Worm (Caenorhabditis elegans) whole organism, L3 larva: ENCODE measurements around the gene Y69H2.15.

ENCODE experiments used
- nhr-25 ChIP-seq: sonication (generic microtip); optimal IDR thresholded peaks from 2 replicates; lab custom pipeline; 2017; ENCODE audit warnings: missing biosample characterization, missing genetic modification characterization
- sea-2 ChIP-seq: fragments of 150-350 bp; sonication (generic microtip); optimal IDR thresholded peaks from 4 replicates; lab custom pipeline; 2014; ENCODE audit warnings: missing biosample characterization, missing genetic modification reagents, missing genetic modification characterization
- unc-39 ChIP-seq: sonication (generic microtip); optimal IDR thresholded peaks from 4 replicates; lab custom pipeline; 2017; ENCODE audit warnings: missing biosample characterization, missing genetic modification characterization

DNA sequence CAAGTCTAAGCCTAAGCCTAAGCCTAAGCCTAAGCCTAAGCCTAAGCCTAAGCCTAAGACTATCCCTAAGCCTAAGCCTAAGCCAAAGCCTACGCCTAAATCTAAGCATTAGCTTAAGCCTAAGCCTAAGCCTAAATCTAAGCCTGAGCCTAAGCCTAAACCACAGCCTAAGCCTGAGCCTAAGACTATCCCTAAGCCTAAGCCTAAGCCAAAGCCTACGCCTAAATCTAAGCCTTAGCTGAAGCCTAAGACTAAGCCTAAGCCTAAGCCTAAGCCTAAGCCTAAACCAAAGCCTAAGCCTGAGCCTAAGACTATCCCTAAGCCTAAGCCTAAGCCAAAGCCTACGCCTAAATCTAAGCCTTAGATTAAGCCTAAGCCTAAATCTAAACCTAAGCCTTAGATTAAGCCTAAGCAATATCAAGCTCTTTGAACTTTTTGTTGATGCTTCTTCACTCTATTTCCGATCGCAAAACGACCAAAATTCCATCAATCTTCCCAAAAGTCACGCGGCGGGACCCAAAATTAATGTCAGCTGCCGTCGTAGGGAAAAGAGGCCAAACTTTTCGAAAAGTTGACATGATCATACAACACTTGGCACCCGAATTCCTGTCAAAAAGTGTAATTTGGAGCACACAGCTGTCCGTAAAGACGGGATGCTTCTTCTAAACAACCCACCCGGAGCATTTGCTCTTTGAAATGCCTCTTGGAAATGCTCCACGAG, 45.1 kb downstream of the Y69H2.15 start:
- TF ChIP-seq nhr-25 (tag; lab: Kevin White, UChicago) (no peak), sea-2 (GFP tag; lab: Kevin White, UChicago) (no peak), unc-39 (no peak)
